Worm (Caenorhabditis elegans): ENCODE measurements around the gene ule-3.

ule-3 gene

ce11 chrV:10813425-10814156, 20.0 kb downstream of the ule-3 start, which contains the start of the genes C29A12.1 and lig-1:
TSS of gene C29A12.1 (minus strand) at chrV:10813487.
TSS of gene lig-1 (plus strand) at chrV:10814106.
- TF ChIP-seq lin-15B (tag; optimal IDR thresholded peaks at IDR 0.05), result peak; percentile 42
- peak; percentile 16 for TF ChIP-seq xbp-1 (tag; optimal IDR thresholded peaks at IDR 0.05)
- TF ChIP-seq elt-3 (tag; optimal IDR thresholded peaks at IDR 0.05), result peak in 1 of 6 experiments; percentile 22
- TF ChIP-seq pax-3 (tag; optimal IDR thresholded peaks at IDR 0.05), result no peak
- TF ChIP-seq mdl-1 (tag; optimal IDR thresholded peaks at IDR 0.05), result peak in 1 of 2 experiments; percentile 46
- peak; percentile 3 for TF ChIP-seq nhr-20 (tag; optimal IDR thresholded peaks at IDR 0.05)
- no peak for TF ChIP-seq sptf-1 (tag; optimal IDR thresholded peaks at IDR 0.05)
- TF ChIP-seq snu-23 (GFP tag; optimal IDR thresholded peaks at IDR 0.05), result peak; percentile 17
- peak; percentile 45 to 88 for TF ChIP-seq lin-35 (GFP tag; optimal IDR thresholded peaks at IDR 0.05)
- TF ChIP-seq irx-1 (tag; optimal IDR thresholded peaks at IDR 0.05), result no peak
- TF ChIP-seq dsc-1 (tag; optimal IDR thresholded peaks at IDR 0.05), result no peak
- TF ChIP-seq efl-1 (optimal IDR thresholded peaks at IDR 0.05), result peak; percentile 26 to 73
- TF ChIP-seq efl-1 (GFP tag; optimal IDR thresholded peaks at IDR 0.05 in 1 of 2), result peak; percentile 79 to 97
- no peak for TF ChIP-seq C34B4.2 (tag; optimal IDR thresholded peaks at IDR 0.05)
- peak; percentile 46 for TF ChIP-seq lin-14 (GFP tag; optimal IDR thresholded peaks at IDR 0.05)
- peak; percentile 22 for TF ChIP-seq nhr-71 (tag; optimal IDR thresholded peaks at IDR 0.05)
- peak; percentile 57 for TF ChIP-seq blmp-1 (tag; optimal IDR thresholded peaks at IDR 0.05)
- peak; percentile 56 to 78 (median 73) for TF ChIP-seq dpl-1 (GFP tag; optimal IDR thresholded peaks at IDR 0.05)
- TF ChIP-seq ztf-4 (tag; optimal IDR thresholded peaks at IDR 0.05), result no peak
- TF ChIP-seq C16A3.4 (tag; optimal IDR thresholded peaks at IDR 0.05), result peak; percentile 42
- no peak for TF ChIP-seq hpl-2 (GFP tag; optimal IDR thresholded peaks at IDR 0.05)
- no peak for TF ChIP-seq egl-27 (tag; optimal IDR thresholded peaks at IDR 0.05)
- peak; percentile 30 for TF ChIP-seq skn-1 (tag; optimal IDR thresholded peaks at IDR 0.05)
- TF ChIP-seq grh-1 (GFP tag; IDR thresholded peaks at IDR 0.05), result no peak
- peak in 1 of 2 experiments; percentile 53 for TF ChIP-seq lsy-2 (tag; optimal IDR thresholded peaks at IDR 0.05)
- no peak for TF ChIP-seq ets-5 (GFP tag; IDR thresholded peaks at IDR 0.05)
- TF ChIP-seq unc-130 (tag; optimal IDR thresholded peaks at IDR 0.05), result peak; percentile 19

- TF ChIP-seq lsy-2 (tag; optimal IDR thresholded peaks at IDR 0.05), result no peak
Measured at ce11 chrV:10814333-10814732, 20.7 kb downstream of the ule-3 start.

- TF ChIP-seq nhr-77 (tag; optimal IDR thresholded peaks at IDR 0.05), result no peak
- TF ChIP-seq egl-27 (tag; optimal IDR thresholded peaks at IDR 0.05), result no peak
- TF ChIP-seq elt-2 (tag; optimal IDR thresholded peaks at IDR 0.05), result no peak
- peak; percentile 15 for TF ChIP-seq lin-14 (GFP tag; optimal IDR thresholded peaks at IDR 0.05)
- TF ChIP-seq fkh-10 (GFP tag; optimal IDR thresholded peaks at IDR 0.05), result peak; percentile 30
- no peak for TF ChIP-seq efl-3 (GFP tag; optimal IDR thresholded peaks at IDR 0.05)
- no peak for TF ChIP-seq unc-62 (GFP tag; optimal IDR thresholded peaks at IDR 0.05)
- TF ChIP-seq unc-130 (tag; optimal IDR thresholded peaks at IDR 0.05), result no peak
Measured at ce11 chrV:10816831-10817230, 23.2 kb downstream of the ule-3 start.

- TF ChIP-seq ztf-11 (tag; optimal IDR thresholded peaks at IDR 0.05) (no peak), unc-62 (GFP tag; optimal IDR thresholded peaks at IDR 0.05) (no peak), egl-13 (tag; optimal IDR thresholded peaks at IDR 0.05) (no peak), lin-14 (GFP tag; optimal IDR thresholded peaks at IDR 0.05) (peak; percentile 52), Y116A8C.19 (tag; optimal IDR thresholded peaks at IDR 0.05; ENCODE audit: borderline replicate concordance) (no peak)
Measured at ce11 chrV:10818498-10818897, 24.9 kb downstream of the ule-3 start.
